Fruit fly (Drosophila melanogaster) whole organism, wandering third instar larva: ENCODE results near the gene Jon66Ci.

Source experiments
- Hr83 ChIP-seq: fragments of 200-300 bp; sonication (Bioruptor generic); optimal IDR thresholded peaks from 2 replicates; lab custom pipeline; 2016; ENCODE audit warnings: missing biosample characterization, mild to moderate bottlenecking, missing genetic modification characterization, moderate library complexity; ENCODE audit not compliant: poor library complexity, severe bottlenecking
- Myc ChIP-seq: fragments of >200 bp; optimal IDR thresholded peaks from 2 replicates; lab custom pipeline; 2017
- Sp1 ChIP-seq: fragments of 200-800 bp; sonication (Bioruptor generic); optimal IDR thresholded peaks from 3 replicates; lab custom pipeline; 2019; ENCODE audit warnings: missing biosample characterization, mild to moderate bottlenecking, missing genetic modification characterization, moderate library complexity
- ey ChIP-seq: fragments of 200-800 bp; sonication (Bioruptor generic); optimal IDR thresholded peaks from 2 replicates; lab custom pipeline; 2016; ENCODE audit warnings: missing biosample characterization, missing genetic modification characterization
- fru ChIP-seq: fragments of 200-800 bp; sonication (Bioruptor generic); optimal IDR thresholded peaks from 3 replicates; lab custom pipeline; 2016; ENCODE audit warnings: missing biosample characterization, mild to moderate bottlenecking, missing genetic modification characterization
- h ChIP-seq: fragments of 200-800 bp; sonication (Bioruptor generic); optimal IDR thresholded peaks from 3 replicates; lab custom pipeline; 2016; ENCODE audit warnings: missing biosample characterization, mild to moderate bottlenecking, missing genetic modification characterization

DNA sequence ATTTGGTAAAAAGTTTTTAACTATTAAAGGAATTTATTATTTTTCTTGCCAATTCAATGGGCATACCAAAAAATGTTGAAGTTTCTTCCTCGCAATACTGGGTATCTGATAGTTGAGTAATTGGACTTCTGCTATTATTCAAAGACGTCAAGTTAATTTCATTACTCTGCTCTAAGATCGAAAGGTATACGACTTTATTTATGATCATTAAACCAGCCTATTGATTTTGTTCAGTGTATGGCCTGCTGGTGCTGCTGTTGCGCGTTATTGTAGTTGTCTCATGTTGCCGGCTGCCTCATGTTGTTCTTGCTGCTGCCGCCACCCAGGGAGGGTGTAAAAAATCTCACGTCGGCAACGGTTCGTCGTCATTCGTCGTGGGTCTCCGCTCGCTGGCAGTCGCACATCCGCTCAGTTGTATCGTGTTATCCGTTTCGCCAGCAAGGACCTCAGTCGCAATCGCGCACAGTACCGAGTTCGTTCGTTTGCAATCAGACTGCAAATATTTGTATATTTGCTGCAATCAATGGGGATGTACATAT, 4.4 kb downstream of the Jon66Ci start, which contains the start of gene CG7120:
- TF ChIP-seq Myc (lab: Kevin White, UChicago): no peak
- no peak for TF ChIP-seq Hr83 (GFP tag; lab: Kevin White, UChicago)
- peak; percentile 51 for TF ChIP-seq fru (GFP tag; lab: Kevin White, UChicago)
- TF ChIP-seq h: peak; percentile 57
- TF ChIP-seq Sp1 (GFP tag; lab: Kevin White, UChicago): no peak
- no peak for TF ChIP-seq ey (GFP tag; lab: Kevin White, UChicago)
